Worm (Caenorhabditis elegans): ENCODE results near the gene rpl-21.

- no peak for TF ChIP-seq hmbx-1 (tag; optimal IDR thresholded peaks at IDR 0.05)
- no peak for TF ChIP-seq B0310.2 (tag; optimal IDR thresholded peaks at IDR 0.05)
- no peak for TF ChIP-seq F13C5.2 (tag; optimal IDR thresholded peaks at IDR 0.05)
- no peak for TF ChIP-seq flt-1 (GFP tag; IDR thresholded peaks at IDR 0.05)
- no peak for TF ChIP-seq hnd-1 (tag; optimal IDR thresholded peaks at IDR 0.05)
- TF ChIP-seq hmg-4 (GFP tag; optimal IDR thresholded peaks at IDR 0.05): no peak
- no peak for TF ChIP-seq aly-1 (tag; optimal IDR thresholded peaks at IDR 0.05)
- no peak for TF ChIP-seq ets-7 (tag; optimal IDR thresholded peaks at IDR 0.05)
- TF ChIP-seq scrt-1 (GFP tag; IDR thresholded peaks at IDR 0.05): no peak
- TF ChIP-seq sea-1 (GFP tag; conservative IDR thresholded peaks at IDR 0.05): no peak
- peak; percentile 46 for TF ChIP-seq ama-1 (optimal IDR thresholded peaks at IDR 0.05)
- no peak for TF ChIP-seq pes-1 (GFP tag; IDR thresholded peaks at IDR 0.05)
Measured at ce11 chrIII:8136517-8137099, 6.6 kb upstream of the rpl-21 start.

Measured in whole organism, early embryonic.